Worm (Caenorhabditis elegans) whole organism, L2 larva: ENCODE results near the gene hrpu-2.

Experiments
- aly-2 ChIP-seq: fragments of 150-350 bp; optimal IDR thresholded peaks from 2 replicates; lab custom pipeline; 2014; ENCODE audit warnings: missing biosample characterization, missing genetic modification characterization
- blmp-1 ChIP-seq: sonication (generic microtip); optimal IDR thresholded peaks from 2 replicates; lab custom pipeline; 2017; ENCODE audit warnings: missing genetic modification characterization, mild to moderate bottlenecking, missing compliant biosample characterization, antibody characterized with exemption, moderate library complexity; ENCODE audit not compliant: insufficient read depth
- crh-2 ChIP-seq: sonication (generic microtip); optimal IDR thresholded peaks from 2 replicates; lab custom pipeline; 2017; ENCODE audit warnings: missing biosample characterization, missing genetic modification characterization
- lin-13 ChIP-seq: fragments of 150-350 bp; optimal IDR thresholded peaks from 2 replicates; lab custom pipeline; 2014; ENCODE audit warnings: missing biosample characterization, missing genetic modification reagents, missing genetic modification characterization
- nhr-11 ChIP-seq: fragments of 150-350 bp; optimal IDR thresholded peaks from 2 replicates; lab custom pipeline; 2014; ENCODE audit warnings: missing biosample characterization, missing genetic modification characterization
- nhr-12 ChIP-seq: fragments of 150-350 bp; optimal IDR thresholded peaks from 2 replicates; lab custom pipeline; 2014; ENCODE audit warnings: missing biosample characterization, missing genetic modification characterization
- nhr-6 ChIP-seq: fragments of 150-350 bp; optimal IDR thresholded peaks from 2 replicates; lab custom pipeline; 2014; ENCODE audit warnings: missing biosample characterization, missing genetic modification characterization
- skn-1 ChIP-seq: sonication (generic microtip); optimal IDR thresholded peaks from 2 replicates; lab custom pipeline; 2017; ENCODE audit warnings: missing biosample characterization, missing genetic modification characterization
- ztf-11 ChIP-seq: sonication (generic microtip); optimal IDR thresholded peaks from 2 replicates; lab custom pipeline; 2017; ENCODE audit warnings: missing biosample characterization, missing genetic modification characterization

ce11 chrIV:2228678-2229077, 51.0 kb downstream of the hrpu-2 start:
- TF ChIP-seq blmp-1 (tag; lab: Kevin White, UChicago) (no peak), nhr-6 (tag; lab: Kevin White, UChicago) (no peak), nhr-12 (tag; lab: Kevin White, UChicago) (no peak), lin-13 (GFP tag; lab: Kevin White, UChicago) (no peak), nhr-11 (no peak), aly-2 (tag; lab: Kevin White, UChicago) (no peak), ztf-11 (tag; lab: Kevin White, UChicago) (no peak), skn-1 (no peak), crh-2 (tag; lab: Kevin White, UChicago) (no peak)
